Worm (Caenorhabditis elegans) whole organism, L4/young adult: ENCODE measurements around the gene lir-2.

Source experiments
- W03F9.2 ChIP-seq: fragments of 150-350 bp; optimal IDR thresholded peaks from 2 replicates; lab custom pipeline; 2014; ENCODE audit warnings: missing biosample characterization, missing genetic modification characterization
- him-1 ChIP-seq: sonication (generic microtip); optimal IDR thresholded peaks from 2 replicates; lab custom pipeline; 2016; ENCODE audit warnings: missing genotype, missing genetic modification reagents, missing genetic modification characterization, missing compliant biosample characterization

DNA sequence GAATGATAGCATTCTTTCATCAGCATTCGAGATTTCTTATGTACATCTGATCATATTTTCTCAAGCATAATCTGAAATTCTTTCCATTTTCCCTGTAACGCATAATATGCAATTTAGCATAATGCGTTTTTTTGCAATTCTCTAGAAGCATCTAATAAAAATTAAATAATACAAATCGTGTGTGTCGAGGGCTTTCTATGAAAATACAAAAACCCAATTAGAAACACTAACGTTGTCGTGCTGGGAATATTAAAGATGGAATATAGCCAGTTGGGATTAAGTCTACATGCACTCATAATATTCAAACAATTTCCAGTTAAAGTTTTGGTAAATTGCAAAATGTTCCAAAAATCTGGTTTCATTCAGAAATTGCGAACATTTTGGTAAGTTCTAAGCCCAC, 17.5 kb downstream of the lir-2 start, which contains the start of gene F18A1.1:
- TF ChIP-seq W03F9.2 (tag; lab: Kevin White, UChicago): no peak
- TF ChIP-seq him-1: no peak
